Fruit fly (Drosophila melanogaster): Measurements from ENCODE around the gene Ilp5.

Gene Ilp5

dm6 chr3L:9853140-9853746, 29.5 kb upstream of the Ilp5 start:
- TF ChIP-seq CG7101 (tag; optimal IDR thresholded peaks at IDR 0.05), result no peak
- TF ChIP-seq CG14711 (tag; optimal IDR thresholded peaks at IDR 0.05), result peak; percentile 40
- no peak for TF ChIP-seq CG5204 (GFP tag; optimal IDR thresholded peaks at IDR 0.05)
- TF ChIP-seq ovo (GFP tag; optimal IDR thresholded peaks at IDR 0.05), result no peak
- no peak for TF ChIP-seq cnc (optimal IDR thresholded peaks at IDR 0.05)
- TF ChIP-seq Crg-1 (GFP tag; optimal IDR thresholded peaks at IDR 0.05), result no peak
- no peak for TF ChIP-seq bab1 (GFP tag; optimal IDR thresholded peaks at IDR 0.05)

dm6 chr3L:9851000-9851671, 27.4 kb upstream of the Ilp5 start:
- no peak for TF ChIP-seq CG14711 (tag; optimal IDR thresholded peaks at IDR 0.05)
- no peak for TF ChIP-seq tj (GFP tag; optimal IDR thresholded peaks at IDR 0.05)
- TF ChIP-seq Mnt (GFP tag; optimal IDR thresholded peaks at IDR 0.05), result no peak
- TF ChIP-seq toe (GFP tag; optimal IDR thresholded peaks at IDR 0.05), result no peak
- no peak for TF ChIP-seq bab1 (GFP tag; optimal IDR thresholded peaks at IDR 0.05)

dm6 chr3L:9850114-9850513, 26.4 kb upstream of the Ilp5 start:
- TF ChIP-seq toe (GFP tag; optimal IDR thresholded peaks at IDR 0.05), result no peak
- TF ChIP-seq CG33017 (tag; optimal IDR thresholded peaks at IDR 0.05), result no peak
- TF ChIP-seq tj (GFP tag; optimal IDR thresholded peaks at IDR 0.05), result no peak
- no peak for TF ChIP-seq CG1620 (GFP tag; optimal IDR thresholded peaks at IDR 0.05)
- TF ChIP-seq bab1 (GFP tag; optimal IDR thresholded peaks at IDR 0.05), result no peak
- no peak for TF ChIP-seq Clk (GFP tag; optimal IDR thresholded peaks at IDR 0.05)
- TF ChIP-seq cnc (optimal IDR thresholded peaks at IDR 0.05), result no peak
- no peak for TF ChIP-seq Mnt (GFP tag; optimal IDR thresholded peaks at IDR 0.05)
- no peak for TF ChIP-seq cic (GFP tag; optimal IDR thresholded peaks at IDR 0.05)
- TF ChIP-seq CG14711 (tag; optimal IDR thresholded peaks at IDR 0.05), result no peak
- no peak for TF ChIP-seq pad (GFP tag; optimal IDR thresholded peaks at IDR 0.05)
- TF ChIP-seq ovo (GFP tag; optimal IDR thresholded peaks at IDR 0.05), result no peak
- no peak for TF ChIP-seq CG12768 (GFP tag; optimal IDR thresholded peaks at IDR 0.05)
- TF ChIP-seq CG5204 (GFP tag; optimal IDR thresholded peaks at IDR 0.05), result no peak
- no peak for TF ChIP-seq CG11617 (GFP tag; optimal IDR thresholded peaks at IDR 0.05)
- TF ChIP-seq Hr96 (GFP tag; optimal IDR thresholded peaks at IDR 0.05), result no peak
- TF ChIP-seq CG7045 (GFP tag; optimal IDR thresholded peaks at IDR 0.05), result no peak
- TF ChIP-seq CG7101 (tag; optimal IDR thresholded peaks at IDR 0.05), result no peak
- no peak for TF ChIP-seq kay (GFP tag; ENCODE audit: borderline replicate concordance)
- TF ChIP-seq Crg-1 (GFP tag; optimal IDR thresholded peaks at IDR 0.05), result no peak

dm6 chr3L:9848744-9849143, 25.0 kb upstream of the Ilp5 start:
- TF ChIP-seq tj (GFP tag; optimal IDR thresholded peaks at IDR 0.05) (peak; percentile 42), CG33017 (tag; optimal IDR thresholded peaks at IDR 0.05) (no peak)

- TF ChIP-seq tj (GFP tag; optimal IDR thresholded peaks at IDR 0.05), result peak; percentile 87
- TF ChIP-seq CG11617 (GFP tag; optimal IDR thresholded peaks at IDR 0.05), result no peak
- peak; percentile 24 for TF ChIP-seq CG14711 (tag; optimal IDR thresholded peaks at IDR 0.05)
Measured at dm6 chr3L:9847420-9847977, 23.8 kb upstream of the Ilp5 start.

dm6 chr3L:9846577-9847342, 23.1 kb upstream of the Ilp5 start:
- TF ChIP-seq CG11617 (GFP tag; optimal IDR thresholded peaks at IDR 0.05) (no peak), cnc (optimal IDR thresholded peaks at IDR 0.05) (no peak), cic (GFP tag; optimal IDR thresholded peaks at IDR 0.05) (peak; percentile 99), Mnt (GFP tag; optimal IDR thresholded peaks at IDR 0.05) (peak; percentile 36)

dm6 chr3L:9845980-9846538, 22.4 kb upstream of the Ilp5 start:
- TF ChIP-seq CG1620 (GFP tag; optimal IDR thresholded peaks at IDR 0.05) (no peak), cic (GFP tag; optimal IDR thresholded peaks at IDR 0.05) (peak; percentile 84), pad (GFP tag; optimal IDR thresholded peaks at IDR 0.05) (no peak), ovo (GFP tag; optimal IDR thresholded peaks at IDR 0.05) (no peak), toe (GFP tag; optimal IDR thresholded peaks at IDR 0.05) (no peak), Crg-1 (GFP tag; optimal IDR thresholded peaks at IDR 0.05) (no peak)

All from whole organism, adult.